Worm (Caenorhabditis elegans) whole organism, young adult: ENCODE measurements around the gene Y116A8C.470.
"Not testable (repeated sequence)": the region's sequence is repeated elsewhere in the genome, so short reads cannot be mapped to it uniquely, and the experiment has no call there.

Source experiments
- B0261.1 ChIP-seq: sonication (generic microtip); optimal IDR thresholded peaks from 2 replicates; lab custom pipeline; 2016; ENCODE audit warnings: mild to moderate bottlenecking, missing genetic modification characterization, moderate library complexity, missing compliant biosample characterization
- F37B4.10 ChIP-seq: fragments of 200-800 bp; sonication (Bioruptor generic); IDR thresholded peaks from 2 replicates; pipeline ENCODE4 v1.3.6; 2022; ENCODE audit warnings: missing genetic modification characterization, missing compliant biosample characterization
- ZK185.1 ChIP-seq: sonication (generic microtip); optimal IDR thresholded peaks from 2 replicates; lab custom pipeline; 2016; ENCODE audit warnings: mild to moderate bottlenecking, missing genetic modification characterization, missing compliant biosample characterization; ENCODE audit not compliant: poor library complexity, severe bottlenecking
- atf-7 ChIP-seq: sonication (generic microtip); optimal IDR thresholded peaks from 2 replicates; lab custom pipeline; 2017; ENCODE audit warnings: mild to moderate bottlenecking, missing genetic modification characterization, missing compliant biosample characterization
- attf-5 ChIP-seq: fragments of 200-800 bp; sonication (Bioruptor generic); optimal IDR thresholded peaks from 2 replicates; lab custom pipeline; 2018; ENCODE audit warnings: mild to moderate bottlenecking, missing genetic modification characterization, missing compliant biosample characterization
- attf-6 ChIP-seq: fragments of 200-800 bp; sonication (Bioruptor generic); IDR thresholded peaks from 2 replicates; pipeline ENCODE4 v1.3.6; 2022; ENCODE audit warnings: missing genetic modification reagents, missing genetic modification characterization, missing compliant biosample characterization
- cebp-1 ChIP-seq, 2 experiments: fragments of 200-800 bp in 1 of 2; sonication (Bioruptor generic) in 1 of 2; sonication (generic microtip) in 1 of 2; IDR thresholded peaks in 1 of 2; optimal IDR thresholded peaks in 1 of 2; 2 replicates each; pipeline versions ENCODE4 v1.3.6 to Lab custom; 2017 to 2022; ENCODE audit warnings: missing compliant biosample characterization in 2 of 2, missing genetic modification characterization in 2 of 2, mild to moderate bottlenecking in 1 of 2, missing genetic modification reagents in 1 of 2, moderate library complexity in 1 of 2
- ceh-100 ChIP-seq: fragments of 200-800 bp; sonication (Bioruptor generic); IDR thresholded peaks from 2 replicates; pipeline ENCODE4 v1.3.6; 2022; ENCODE audit warnings: missing genetic modification reagents, missing genetic modification characterization, missing compliant biosample characterization
- ceh-40 ChIP-seq: fragments of 200-800 bp; sonication (Bioruptor generic); IDR thresholded peaks from 2 replicates; pipeline ENCODE4 v1.3.6; 2022; ENCODE audit warnings: missing genetic modification characterization, missing compliant biosample characterization
- ceh-91 ChIP-seq: fragments of 200-800 bp; sonication (Bioruptor generic); IDR thresholded peaks from 2 replicates; pipeline ENCODE4 v1.3.6; 2022; ENCODE audit warnings: missing genetic modification reagents, missing genetic modification characterization, missing compliant biosample characterization
- egl-44 ChIP-seq: fragments of 200-800 bp; sonication (Bioruptor generic); IDR thresholded peaks from 2 replicates; pipeline ENCODE4 v1.3.6; 2022; ENCODE audit warnings: missing genetic modification reagents, missing genetic modification characterization, missing compliant biosample characterization
- ekl-4 ChIP-seq: fragments of 200-800 bp; sonication (Bioruptor generic); IDR thresholded peaks from 2 replicates; pipeline ENCODE4 v1.3.6; 2022; ENCODE audit warnings: missing genetic modification reagents, missing genetic modification characterization, missing compliant biosample characterization
- fkh-3 ChIP-seq: sonication (generic microtip); optimal IDR thresholded peaks from 2 replicates; lab custom pipeline; 2016; ENCODE audit warnings: mild to moderate bottlenecking, missing genetic modification characterization, missing compliant biosample characterization
- hlh-26 ChIP-seq: fragments of 200-800 bp; sonication (Bioruptor generic); conservative IDR thresholded peaks from 2 replicates; pipeline ENCODE4 v1.3.6; 2022; ENCODE audit warnings: missing genetic modification reagents, missing genetic modification characterization, missing compliant biosample characterization
- hrde-1 ChIP-seq: sonication (generic microtip); optimal IDR thresholded peaks from 2 replicates; lab custom pipeline; 2016; ENCODE audit warnings: missing genetic modification characterization, mild to moderate bottlenecking, missing compliant biosample characterization, moderate library complexity, missing genotype, missing genetic modification reagents, borderline replicate concordance
- hsf-1 ChIP-seq: fragments of 200-800 bp; sonication (Bioruptor generic); IDR thresholded peaks from 2 replicates; pipeline ENCODE4 v1.3.6; 2022; ENCODE audit warnings: missing genetic modification reagents, missing genetic modification characterization, missing compliant biosample characterization
- madf-6 ChIP-seq: fragments of 200-800 bp; sonication (Bioruptor generic); IDR thresholded peaks from 2 replicates; pipeline ENCODE4 v1.3.6; 2022; ENCODE audit warnings: missing genetic modification reagents, missing genetic modification characterization, missing compliant biosample characterization
- nfya-2 ChIP-seq: fragments of 200-800 bp; sonication (Bioruptor generic); IDR thresholded peaks from 2 replicates; pipeline ENCODE4 v1.3.6; 2022; ENCODE audit warnings: missing genetic modification reagents, missing genetic modification characterization, missing compliant biosample characterization
- nhr-120 ChIP-seq: fragments of 200-800 bp; sonication (Bioruptor generic); IDR thresholded peaks from 2 replicates; pipeline ENCODE4 v1.3.6; 2022; ENCODE audit warnings: missing genetic modification characterization, missing compliant biosample characterization
- nhr-90 ChIP-seq: sonication (generic microtip); optimal IDR thresholded peaks from 2 replicates; lab custom pipeline; 2016; ENCODE audit warnings: missing genotype, mild to moderate bottlenecking, missing genetic modification characterization, missing compliant biosample characterization
- pha-4 ChIP-seq: fragments of 150-350 bp; sonication (generic microtip); optimal IDR thresholded peaks from 2 replicates; lab custom pipeline; 2014; ENCODE audit warnings: missing biosample characterization, missing genetic modification reagents, missing genetic modification characterization
- rec-8 ChIP-seq, 2 experiments: sonication (generic microtip); optimal IDR thresholded peaks; 2 replicates each; lab custom pipeline; 2016; ENCODE audit warnings: mild to moderate bottlenecking in 2 of 2, missing genetic modification characterization in 2 of 2, missing genetic modification reagents in 2 of 2, missing genotype in 2 of 2, missing biosample characterization in 1 of 2, missing compliant biosample characterization in 1 of 2, moderate library complexity in 1 of 2
- snpc-4 ChIP-seq, 5 experiments: fragments of 150-350 bp in 1 of 5; sonication (generic microtip) in 4 of 5; optimal IDR thresholded peaks; 2 replicates each; lab custom pipeline; 2014 to 2018; ENCODE audit warnings: missing genetic modification characterization in 5 of 5, missing biosample characterization in 3 of 5, antibody characterized with exemption in 2 of 5, mild to moderate bottlenecking in 2 of 5, missing compliant biosample characterization in 2 of 5, missing genotype in 2 of 5, moderate library complexity in 2 of 5, missing genetic modification reagents in 1 of 5
- unc-130 ChIP-seq: sonication (generic microtip); optimal IDR thresholded peaks from 2 replicates; lab custom pipeline; 2016; ENCODE audit warnings: missing genetic modification reagents, missing genetic modification characterization, missing compliant biosample characterization
- ztf-3 ChIP-seq: fragments of 200-800 bp; sonication (Bioruptor generic); optimal IDR thresholded peaks from 2 replicates; lab custom pipeline; 2018; ENCODE audit warnings: mild to moderate bottlenecking, missing genetic modification characterization, missing compliant biosample characterization

Gene Y116A8C.470

ce11 chrIV:16915751-16916150 is 3.4 kb downstream of the Y116A8C.470 start, which contains the start of gene Y116A8C.3:
Gene Y116A8C.3, plus strand, starts transcription at chrIV:16916051.
- TF ChIP-seq egl-44 (GFP tag; lab: Robert Waterston, UW) (no peak), nhr-90 (tag; lab: Kevin White, UChicago) (no peak), snpc-4 (GFP tag; optimal IDR thresholded peaks at IDR 0.05; lab: Kevin White, UChicago) (no peak), snpc-4 (tag; optimal IDR thresholded peaks at IDR 0.05; lab: Kevin White, UChicago) (peak in 1 of 4 experiments; percentile 44), ekl-4 (GFP tag; lab: Robert Waterston, UW) (no peak), atf-7 (tag; lab: Kevin White, UChicago) (no peak)

ce11 chrIV:16910831-16911230 is 8.3 kb downstream of the Y116A8C.470 start:
- peak; percentile 93 for TF ChIP-seq hsf-1 (GFP tag; lab: Robert Waterston, UW)

ce11 chrIV:16898205-16898604 is 20.9 kb downstream of the Y116A8C.470 start:
- TF ChIP-seq nfya-2 (GFP tag; lab: Robert Waterston, UW) (no peak), nhr-120 (no peak), nhr-90 (tag; lab: Kevin White, UChicago) (no peak), ZK185.1 (tag; lab: Kevin White, UChicago) (no peak), hrde-1 (tag; lab: Kevin White, UChicago) (no peak), fkh-3 (tag; lab: Kevin White, UChicago) (no peak), ceh-40 (GFP tag; lab: Robert Waterston, UW) (no peak), unc-130 (no peak)

ce11 chrIV:16895288-16895687 is 23.8 kb downstream of the Y116A8C.470 start, which contains the start of gene T06A10.2:
Gene T06A10.2, plus strand, starts transcription at chrIV:16895588.
- not testable (repeated sequence) for TF ChIP-seq rec-8 (tag; optimal IDR thresholded peaks at IDR 0.05; lab: Kevin White, UChicago); ztf-3 (GFP tag; lab: Kevin White, UChicago); hlh-26 (GFP tag; lab: Robert Waterston, UW)

ce11 chrIV:16888580-16888979 is 30.5 kb downstream of the Y116A8C.470 start:
- no peak for TF ChIP-seq snpc-4 (GFP tag; optimal IDR thresholded peaks at IDR 0.05; lab: Kevin White, UChicago)
- peak in 1 of 4 experiments; percentile 52 for TF ChIP-seq snpc-4 (tag; optimal IDR thresholded peaks at IDR 0.05; lab: Kevin White, UChicago)
- no peak for TF ChIP-seq B0261.1 (tag; lab: Kevin White, UChicago)
- TF ChIP-seq cebp-1 (GFP tag; IDR thresholded peaks at IDR 0.05; lab: Robert Waterston, UW), result no peak
- no peak for TF ChIP-seq cebp-1 (tag; optimal IDR thresholded peaks at IDR 0.05; lab: Kevin White, UChicago)
- TF ChIP-seq attf-6 (GFP tag; lab: Robert Waterston, UW), result peak; percentile 55; the same call in 1 of the 2 replicates
- no peak for TF ChIP-seq ztf-3 (GFP tag; lab: Kevin White, UChicago)
- no peak for TF ChIP-seq pha-4
- TF ChIP-seq madf-6 (GFP tag; lab: Robert Waterston, UW), result no peak
- no peak for TF ChIP-seq ekl-4 (GFP tag; lab: Robert Waterston, UW)
- no peak for TF ChIP-seq nhr-120
- no peak for TF ChIP-seq ceh-91
- no peak for TF ChIP-seq F37B4.10
- no peak for TF ChIP-seq attf-5 (GFP tag; lab: Kevin White, UChicago)
- TF ChIP-seq, all 124 proteins: peak for 2

- TF ChIP-seq ceh-100 (GFP tag; lab: Robert Waterston, UW) (peak; percentile 64), attf-6 (GFP tag; lab: Robert Waterston, UW) (peak; percentile 25; the same call in 1 of the 2 replicates), hsf-1 (GFP tag; lab: Robert Waterston, UW) (peak; percentile 97)
Measured at ce11 chrIV:16882414-16882813, 36.7 kb downstream of the Y116A8C.470 start.
